Fruit fly (Drosophila melanogaster) whole organism, embryonic: ENCODE measurements around the gene chif.

Experiments
- BtbVII ChIP-seq: fragments of 200-800 bp; sonication (Bioruptor generic); optimal IDR thresholded peaks from 3 replicates; lab custom pipeline; 2017; ENCODE audit warnings: missing biosample characterization, mild to moderate bottlenecking, missing genetic modification characterization
- CG10147 ChIP-seq: fragments of 200-800 bp; sonication (Bioruptor generic); optimal IDR thresholded peaks from 2 replicates; lab custom pipeline; 2019; ENCODE audit warnings: missing biosample characterization, mild to moderate bottlenecking, missing genetic modification characterization, moderate library complexity
- CG10274 ChIP-seq: fragments of 200-800 bp; sonication (Bioruptor generic); optimal IDR thresholded peaks from 3 replicates; lab custom pipeline; 2017; ENCODE audit warnings: missing biosample characterization, mild to moderate bottlenecking, missing genetic modification characterization
- CG10543 ChIP-seq: fragments of 200-800 bp; sonication (Bioruptor generic); optimal IDR thresholded peaks from 3 replicates; lab custom pipeline; 2017; ENCODE audit warnings: missing biosample characterization, mild to moderate bottlenecking, missing genetic modification characterization, moderate library complexity
- CG14667 ChIP-seq: fragments of 200-800 bp; sonication (Bioruptor generic); IDR thresholded peaks from 2 replicates; pipeline ENCODE4 v1.3.6; 2022; ENCODE audit warnings: missing biosample characterization, missing genetic modification characterization
- CG16779 ChIP-seq: fragments of 200-800 bp; sonication (Bioruptor generic); IDR thresholded peaks from 2 replicates; pipeline ENCODE4 v1.3.6; 2022; ENCODE audit warnings: missing biosample characterization, missing genetic modification characterization
- CG17328 ChIP-seq: fragments of 200-800 bp; sonication (Bioruptor generic); IDR thresholded peaks from 2 replicates; pipeline ENCODE4 v1.3.6; 2022; ENCODE audit warnings: missing biosample characterization, missing genetic modification characterization
- CG17361 ChIP-seq: fragments of 200-800 bp; sonication (Bioruptor generic); IDR thresholded peaks from 3 replicates; pipeline ENCODE4 v1.3.6; 2022; ENCODE audit warnings: missing biosample characterization, missing genetic modification characterization
- CG18262 ChIP-seq: fragments of 200-800 bp; optimal IDR thresholded peaks from 3 replicates; lab custom pipeline; 2019; ENCODE audit warnings: missing biosample characterization, mild to moderate bottlenecking, missing genetic modification characterization, moderate library complexity
- CG2199 ChIP-seq: fragments of 200-800 bp; sonication (Bioruptor generic); IDR thresholded peaks from 3 replicates; pipeline ENCODE4 v1.3.6; 2022; ENCODE audit warnings: missing biosample characterization, missing genetic modification characterization
- CG2875 ChIP-seq: fragments of 200-800 bp; sonication (Bioruptor generic); optimal IDR thresholded peaks from 2 replicates; lab custom pipeline; 2017; ENCODE audit warnings: missing biosample characterization, mild to moderate bottlenecking, missing genetic modification characterization, missing genetic modification reagents
- CG30403 ChIP-seq: fragments of 200-800 bp; sonication (Bioruptor generic); optimal IDR thresholded peaks from 3 replicates; lab custom pipeline; 2016; ENCODE audit warnings: missing biosample characterization, missing genetic modification characterization
- CG3065 ChIP-seq: fragments of 200-800 bp; sonication (Bioruptor generic); optimal IDR thresholded peaks from 2 replicates; lab custom pipeline; 2016; ENCODE audit warnings: missing biosample characterization, missing genetic modification characterization
- CG31224 ChIP-seq: fragments of 200-800 bp; sonication (Bioruptor generic); IDR thresholded peaks from 2 replicates; pipeline ENCODE4 v1.3.6; 2022; ENCODE audit warnings: missing biosample characterization, missing genetic modification characterization
- CG34376 ChIP-seq: fragments of 200-800 bp; sonication (Bioruptor generic); optimal IDR thresholded peaks from 2 replicates; lab custom pipeline; 2018; ENCODE audit warnings: missing biosample characterization, mild to moderate bottlenecking, missing genetic modification characterization
- CG4404 ChIP-seq: fragments of 200-800 bp; sonication (Bioruptor generic); IDR thresholded peaks from 2 replicates; pipeline ENCODE4 v1.3.6; 2022; ENCODE audit warnings: missing biosample characterization, missing genetic modification characterization
- CG6272 ChIP-seq: fragments of 200-800 bp; sonication (Bioruptor generic); IDR thresholded peaks from 2 replicates; pipeline ENCODE4 v1.3.6; 2022; ENCODE audit warnings: missing biosample characterization, missing genetic modification characterization
- CG7786 ChIP-seq: fragments of 200-800 bp; sonication (Bioruptor generic); optimal IDR thresholded peaks from 2 replicates; lab custom pipeline; 2016; ENCODE audit warnings: missing biosample characterization, missing genetic modification characterization
- CG8944 ChIP-seq: fragments of 200-800 bp; sonication (Bioruptor generic); optimal IDR thresholded peaks from 3 replicates; lab custom pipeline; 2016; ENCODE audit warnings: missing biosample characterization, missing genetic modification characterization
- CrebB ChIP-seq: fragments of 200-800 bp; sonication (Bioruptor generic); optimal IDR thresholded peaks from 3 replicates; lab custom pipeline; 2018; ENCODE audit warnings: missing biosample characterization, mild to moderate bottlenecking, missing genetic modification characterization
- D ChIP-seq, 2 experiments: fragments of 200-800 bp in 1 of 2; fragments of >200 bp in 1 of 2; sonication (Bioruptor generic) in 1 of 2; optimal IDR thresholded peaks; 2 replicates in 1 of 2; 3 replicates in 1 of 2; lab custom pipeline; 2017; ENCODE audit warnings: mild to moderate bottlenecking in 1 of 2, missing biosample characterization in 1 of 2, missing genetic modification characterization in 1 of 2, missing genetic modification reagents in 1 of 2
- Deaf1 ChIP-seq: fragments of 200-800 bp; optimal IDR thresholded peaks from 3 replicates; lab custom pipeline; 2019; ENCODE audit warnings: missing biosample characterization, mild to moderate bottlenecking, missing genetic modification characterization, moderate library complexity
- Doc2 ChIP-seq: fragments of 200-800 bp; sonication (Bioruptor generic); IDR thresholded peaks from 2 replicates; pipeline ENCODE4 v1.3.6; 2022; ENCODE audit warnings: missing biosample characterization, missing genetic modification characterization
- E2f1 ChIP-seq: fragments of 200-800 bp; sonication (Bioruptor generic); IDR thresholded peaks from 2 replicates; pipeline ENCODE4 v1.3.6; 2022; ENCODE audit warnings: missing biosample characterization, missing genetic modification characterization
- Elba2 ChIP-seq: fragments of 200-800 bp; sonication (Bioruptor generic); optimal IDR thresholded peaks from 3 replicates; lab custom pipeline; 2016; ENCODE audit warnings: missing biosample characterization, missing genetic modification characterization
- H2.0 ChIP-seq: fragments of 200-800 bp; sonication (Bioruptor generic); IDR thresholded peaks from 2 replicates; pipeline ENCODE4 v1.3.6; 2022; ENCODE audit warnings: missing biosample characterization, missing genetic modification characterization
- MESR4 ChIP-seq: fragments of 200-800 bp; sonication (Bioruptor generic); optimal IDR thresholded peaks from 2 replicates; lab custom pipeline; 2018; ENCODE audit warnings: missing biosample characterization, mild to moderate bottlenecking, missing genetic modification characterization, moderate library complexity
- Pdp1 ChIP-seq, 2 experiments: fragments of 200-800 bp; sonication (Bioruptor generic); optimal IDR thresholded peaks; 3 replicates each; lab custom pipeline; 2016; ENCODE audit warnings: missing biosample characterization in 2 of 2, missing genetic modification characterization in 2 of 2, mild to moderate bottlenecking in 1 of 2, moderate library complexity in 1 of 2
- Ptx1 ChIP-seq: fragments of 200-800 bp; sonication (Bioruptor generic); IDR thresholded peaks from 2 replicates; pipeline ENCODE4 v1.3.6; 2022; ENCODE audit warnings: missing biosample characterization, missing genetic modification characterization
- abd-A ChIP-seq: fragments of 200-800 bp; sonication (Bioruptor generic); optimal IDR thresholded peaks from 3 replicates; lab custom pipeline; 2019; ENCODE audit warnings: missing biosample characterization, mild to moderate bottlenecking, missing genetic modification characterization, moderate library complexity
- bsh ChIP-seq, 2 experiments: fragments of 200-800 bp; sonication (Bioruptor generic); optimal IDR thresholded peaks; 2 replicates each; lab custom pipeline; 2017 to 2018; ENCODE audit warnings: mild to moderate bottlenecking in 2 of 2, missing biosample characterization in 2 of 2, missing genetic modification characterization in 2 of 2, moderate library complexity in 1 of 2
- cg ChIP-seq: fragments of 200-800 bp; sonication (Bioruptor generic); optimal IDR thresholded peaks from 3 replicates; lab custom pipeline; 2019; ENCODE audit warnings: missing biosample characterization, mild to moderate bottlenecking, missing genetic modification characterization, moderate library complexity
- chinmo ChIP-seq: fragments of 200-800 bp; sonication (Bioruptor generic); IDR thresholded peaks from 4 replicates; pipeline ENCODE4 v1.3.6; 2022; ENCODE audit warnings: missing biosample characterization, missing genetic modification characterization; ENCODE audit not compliant: partially characterized antibody
- corto ChIP-seq: fragments of 200-800 bp; sonication (Bioruptor generic); optimal IDR thresholded peaks from 2 replicates; lab custom pipeline; 2016; ENCODE audit warnings: missing biosample characterization, mild to moderate bottlenecking, missing genetic modification characterization, moderate library complexity
- crc ChIP-seq: fragments of 200-800 bp; sonication (Bioruptor generic); optimal IDR thresholded peaks from 2 replicates; lab custom pipeline; 2016; ENCODE audit warnings: missing biosample characterization, missing genetic modification characterization
- crp ChIP-seq, 2 experiments: fragments of 200-800 bp; sonication (Bioruptor generic); optimal IDR thresholded peaks; 2 replicates in 1 of 2; 3 replicates in 1 of 2; lab custom pipeline; 2017; ENCODE audit warnings: missing biosample characterization in 2 of 2, missing genetic modification characterization in 2 of 2, mild to moderate bottlenecking in 1 of 2, moderate library complexity in 1 of 2
- eve ChIP-seq, 2 experiments: fragments of >200 bp; optimal IDR thresholded peaks; 2 replicates each; lab custom pipeline; 2017; ENCODE audit warnings: missing biosample characterization in 2 of 2, missing genetic modification characterization in 2 of 2
- grau ChIP-seq: fragments of 200-800 bp; optimal IDR thresholded peaks from 3 replicates; lab custom pipeline; 2019; ENCODE audit warnings: missing biosample characterization, mild to moderate bottlenecking, missing genetic modification characterization, moderate library complexity
- gsb ChIP-seq: fragments of 200-800 bp; sonication (Bioruptor generic); IDR thresholded peaks from 2 replicates; pipeline ENCODE4 v1.3.6; 2022; ENCODE audit warnings: missing biosample characterization, missing genetic modification characterization
- lmd ChIP-seq: fragments of 200-800 bp; sonication (Bioruptor generic); IDR thresholded peaks from 2 replicates; pipeline ENCODE4 v1.3.6; 2022; ENCODE audit warnings: missing biosample characterization, missing genetic modification characterization
- nau ChIP-seq: fragments of 200-800 bp; sonication (Bioruptor generic); optimal IDR thresholded peaks from 3 replicates; lab custom pipeline; 2017; ENCODE audit warnings: missing biosample characterization, mild to moderate bottlenecking, missing genetic modification characterization, missing genetic modification reagents
- nerfin-1 ChIP-seq: fragments of 200-800 bp; sonication (Bioruptor generic); optimal IDR thresholded peaks from 3 replicates; lab custom pipeline; 2019; ENCODE audit warnings: missing biosample characterization, mild to moderate bottlenecking, missing genetic modification characterization, moderate library complexity
- p53 ChIP-seq: fragments of 200-800 bp; sonication (Bioruptor generic); optimal IDR thresholded peaks from 2 replicates; lab custom pipeline; 2016; ENCODE audit warnings: missing biosample characterization, missing genetic modification characterization
- pb ChIP-seq: fragments of 200-800 bp; sonication (Bioruptor generic); optimal IDR thresholded peaks from 3 replicates; lab custom pipeline; 2016; ENCODE audit warnings: missing biosample characterization, missing genetic modification characterization
- pros ChIP-seq: fragments of 200-800 bp; sonication (Bioruptor generic); optimal IDR thresholded peaks from 3 replicates; lab custom pipeline; 2019; ENCODE audit warnings: missing biosample characterization, mild to moderate bottlenecking, missing genetic modification characterization, moderate library complexity
- run ChIP-seq: fragments of 200-800 bp; sonication (Bioruptor generic); optimal IDR thresholded peaks from 3 replicates; lab custom pipeline; 2018; ENCODE audit warnings: missing biosample characterization, mild to moderate bottlenecking, missing genetic modification characterization
- sqz ChIP-seq: fragments of 200-800 bp; sonication (Bioruptor generic); optimal IDR thresholded peaks from 3 replicates; lab custom pipeline; 2018; ENCODE audit warnings: missing biosample characterization, mild to moderate bottlenecking, missing genetic modification characterization
- tup ChIP-seq: fragments of 200-800 bp; sonication (Bioruptor generic); optimal IDR thresholded peaks from 2 replicates; lab custom pipeline; 2016; ENCODE audit warnings: missing biosample characterization, mild to moderate bottlenecking, missing genetic modification characterization, moderate library complexity
- zfh1 ChIP-seq: fragments of 200-800 bp; sonication (Bioruptor generic); IDR thresholded peaks from 3 replicates; pipeline ENCODE4 v1.3.6; 2022; ENCODE audit warnings: missing biosample characterization, missing genetic modification characterization

Gene chif

DNA sequence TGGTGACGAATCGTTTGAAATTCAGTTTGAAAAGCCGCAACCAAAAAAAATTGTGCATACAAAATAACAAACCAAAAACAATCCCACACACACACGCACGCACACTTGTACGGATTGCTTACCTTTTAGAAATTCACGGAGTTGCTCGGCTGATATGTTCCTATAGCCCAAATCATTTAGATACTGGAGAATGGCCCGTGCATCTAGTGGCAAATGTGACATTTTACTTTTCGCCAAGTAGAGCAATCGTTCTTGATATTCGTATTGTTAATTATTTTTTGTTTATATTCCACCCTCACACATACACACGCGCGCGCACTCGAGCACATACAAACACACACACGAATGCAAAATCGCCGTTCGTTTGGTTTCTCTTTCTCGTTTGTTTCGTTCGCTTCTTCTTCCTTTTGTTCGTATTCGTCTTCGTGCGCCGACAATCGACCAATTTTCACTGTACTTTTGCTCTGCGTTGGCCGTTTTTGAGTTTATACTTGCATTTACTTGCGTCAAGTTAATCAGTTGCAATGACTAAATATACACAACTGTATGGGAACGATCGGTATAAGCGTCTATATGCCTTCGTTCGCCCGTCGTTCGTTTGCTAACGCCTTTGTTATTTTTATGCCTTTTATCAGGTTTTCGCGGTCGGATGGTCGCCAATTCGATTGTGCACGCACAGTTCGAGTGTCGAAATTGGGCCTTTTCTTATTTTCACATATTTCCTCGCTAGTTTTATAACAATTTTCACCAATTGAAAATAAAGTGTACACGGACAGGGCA lies 433 bp downstream of the chif start:
- no peak for TF ChIP-seq CrebB
- no peak for TF ChIP-seq CG10147
- TF ChIP-seq grau (tag; lab: Kevin White, UChicago): peak; percentile 83
- TF ChIP-seq chinmo (GFP tag; lab: Robert Waterston, UW): 0 out of 4 replicates have a peak, but pooled peaks have one; percentile 11
- no peak for TF ChIP-seq CG3065 (GFP tag; lab: Kevin White, UChicago)
- TF ChIP-seq cg (GFP tag; lab: Kevin White, UChicago): peak; percentile 92
- no peak for TF ChIP-seq p53 (GFP tag; lab: Kevin White, UChicago)
- TF ChIP-seq nerfin-1 (tag; lab: Kevin White, UChicago): no peak
- TF ChIP-seq CG10274 (GFP tag; lab: Kevin White, UChicago): no peak
- no peak for TF ChIP-seq CG6272
- no peak for TF ChIP-seq CG2199 (GFP tag; lab: Robert Waterston, UW)
- no peak for TF ChIP-seq CG31224
- no peak for TF ChIP-seq abd-A (tag; lab: Kevin White, UChicago)
- TF ChIP-seq CG10543 (GFP tag; lab: Kevin White, UChicago): no peak
- no peak for TF ChIP-seq corto (GFP tag; lab: Kevin White, UChicago)
- TF ChIP-seq D (optimal IDR thresholded peaks at IDR 0.05; lab: Kevin White, UChicago): peak; percentile 68
- no peak for TF ChIP-seq D (GFP tag; optimal IDR thresholded peaks at IDR 0.05; lab: Kevin White, UChicago)
- TF ChIP-seq CG17328 (GFP tag; lab: Robert Waterston, UW): no peak
- no peak for TF ChIP-seq CG18262 (tag; lab: Kevin White, UChicago)
- TF ChIP-seq Deaf1 (tag; lab: Kevin White, UChicago): peak; percentile 89
- TF ChIP-seq MESR4: peak; percentile 54
- no peak for TF ChIP-seq pros (GFP tag; lab: Kevin White, UChicago)
- peak; percentile 41 for TF ChIP-seq Elba2 (GFP tag; lab: Kevin White, UChicago)
- TF ChIP-seq CG30403 (GFP tag; lab: Kevin White, UChicago): no peak
- TF ChIP-seq CG17361 (GFP tag; lab: Robert Waterston, UW): no peak
- TF ChIP-seq pb (GFP tag; lab: Kevin White, UChicago): no peak
- no peak for TF ChIP-seq nau
- no peak for TF ChIP-seq sqz (GFP tag; lab: Kevin White, UChicago)
- no peak for TF ChIP-seq lmd
- no peak for TF ChIP-seq CG34376
- TF ChIP-seq zfh1 (GFP tag; lab: Robert Waterston, UW): no peak
- TF ChIP-seq CG7786 (GFP tag; lab: Kevin White, UChicago): no peak
- no peak for TF ChIP-seq run (tag; lab: Kevin White, UChicago)
- no peak for TF ChIP-seq CG2875 (GFP tag; lab: Kevin White, UChicago)
- no peak for TF ChIP-seq tup
- TF ChIP-seq Doc2 (GFP tag; lab: Robert Waterston, UW): no peak
- TF ChIP-seq E2f1 (GFP tag; lab: Robert Waterston, UW): no peak
- no peak for TF ChIP-seq BtbVII
- no peak for TF ChIP-seq CG4404 (GFP tag; lab: Robert Waterston, UW)
- TF ChIP-seq CG16779: no peak
- TF ChIP-seq eve (GFP tag; optimal IDR thresholded peaks at IDR 0.05; lab: Kevin White, UChicago): no peak
- TF ChIP-seq Pdp1 (GFP tag; optimal IDR thresholded peaks at IDR 0.05; lab: Kevin White, UChicago): no peak
- no peak for TF ChIP-seq bsh (GFP tag; optimal IDR thresholded peaks at IDR 0.05; lab: Kevin White, UChicago)
- TF ChIP-seq gsb (GFP tag; lab: Robert Waterston, UW): no peak
- no peak for TF ChIP-seq H2.0 (GFP tag; lab: Robert Waterston, UW)
- no peak for TF ChIP-seq CG8944 (GFP tag; lab: Kevin White, UChicago)
- TF ChIP-seq CG14667: no peak
- no peak for TF ChIP-seq crc
- no peak for TF ChIP-seq Ptx1 (GFP tag; lab: Robert Waterston, UW)
- no peak for TF ChIP-seq crp (GFP tag; optimal IDR thresholded peaks at IDR 0.05; lab: Kevin White, UChicago)
